Worm (Caenorhabditis elegans): ENCODE data around the gene C28A5.1.

C28A5.1 gene

ce11 chrIII:4395857-4396256, 38.3 kb downstream of the C28A5.1 start:
- TF ChIP-seq dao-5 (tag; optimal IDR thresholded peaks at IDR 0.05) (no peak), W03F9.2 (tag; optimal IDR thresholded peaks at IDR 0.05) (no peak), him-1 (tag; optimal IDR thresholded peaks at IDR 0.05) (no peak)

DNA sequence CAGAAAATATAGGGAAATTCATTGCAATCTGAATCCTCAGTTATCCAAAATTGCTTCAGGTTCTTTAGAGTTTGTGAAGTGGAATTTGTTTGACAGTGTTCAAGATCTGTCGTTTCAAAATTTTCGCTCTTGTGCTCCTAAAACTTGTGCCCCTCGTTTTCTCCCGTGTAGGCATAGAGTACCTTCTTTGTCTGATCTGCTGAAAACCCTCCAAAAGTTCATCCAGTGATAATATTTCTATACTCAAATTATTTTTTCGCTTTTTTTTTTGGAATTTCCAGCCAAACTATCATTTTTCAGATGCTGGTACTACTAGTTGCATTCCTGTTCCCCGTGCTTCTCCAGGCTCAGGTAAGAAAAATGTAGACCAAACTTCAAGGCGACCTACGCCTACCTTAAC, 39.6 kb downstream of the C28A5.1 start, which contains the start of gene R07E5.4:
Gene R07E5.4 (plus strand): TSS at position 301 of the 400 bp plus-strand sequence.
- TF ChIP-seq him-1 (tag; optimal IDR thresholded peaks at IDR 0.05): no peak
- TF ChIP-seq dao-5 (tag; optimal IDR thresholded peaks at IDR 0.05): no peak
- no peak for TF ChIP-seq W03F9.2 (tag; optimal IDR thresholded peaks at IDR 0.05)

- no peak for TF ChIP-seq him-1 (tag; optimal IDR thresholded peaks at IDR 0.05)
- TF ChIP-seq dao-5 (tag; optimal IDR thresholded peaks at IDR 0.05): no peak
- TF ChIP-seq W03F9.2 (tag; optimal IDR thresholded peaks at IDR 0.05): no peak
These were observed 42.2 kb downstream of the C28A5.1 start for ce11 chrIII:4391938-4392337.

DNA sequence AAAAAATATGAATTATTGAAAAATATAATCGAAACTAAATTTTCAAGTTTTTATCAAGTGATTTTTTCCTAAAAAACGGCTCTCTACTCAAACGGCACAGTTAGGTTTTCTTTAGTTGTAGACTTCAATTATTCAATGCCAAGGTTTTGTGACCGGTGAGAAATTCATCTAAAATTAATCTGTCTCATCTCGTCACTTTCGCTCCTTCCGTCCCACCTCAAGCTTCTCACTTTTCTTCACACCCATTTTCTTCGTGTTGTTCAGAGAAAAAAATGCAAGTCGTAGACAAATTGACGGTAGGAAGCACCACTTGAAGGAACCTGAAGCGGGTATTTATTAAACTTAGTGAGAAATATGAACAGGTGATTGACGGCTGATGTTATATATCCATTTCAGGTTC, 42.8 kb downstream of the C28A5.1 start:
- no peak for TF ChIP-seq dao-5 (tag; optimal IDR thresholded peaks at IDR 0.05)
- no peak for TF ChIP-seq W03F9.2 (tag; optimal IDR thresholded peaks at IDR 0.05)
- no peak for TF ChIP-seq him-1 (tag; optimal IDR thresholded peaks at IDR 0.05)

DNA sequence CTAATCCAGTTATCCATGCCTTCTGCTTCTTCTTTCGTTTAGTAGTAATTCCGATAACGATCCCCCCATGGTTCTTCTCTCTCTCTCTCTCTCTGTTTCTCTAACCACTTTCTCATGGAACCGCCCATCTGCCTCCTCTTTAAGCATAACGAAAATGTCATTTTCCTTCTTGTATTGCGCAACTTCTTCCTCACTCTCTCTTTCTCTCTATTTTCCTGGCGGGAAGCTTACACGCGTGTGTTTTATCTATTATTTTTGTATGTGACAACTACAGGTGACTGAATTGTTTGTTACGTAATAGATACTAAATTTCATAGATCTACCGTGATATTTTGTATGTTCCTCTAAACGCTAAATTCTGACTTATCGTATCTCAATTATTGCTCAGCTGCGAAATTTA, 43.7 kb downstream of the C28A5.1 start:
- TF ChIP-seq him-1 (tag; optimal IDR thresholded peaks at IDR 0.05): no peak
- TF ChIP-seq W03F9.2 (tag; optimal IDR thresholded peaks at IDR 0.05): no peak
- no peak for TF ChIP-seq dao-5 (tag; optimal IDR thresholded peaks at IDR 0.05)

DNA sequence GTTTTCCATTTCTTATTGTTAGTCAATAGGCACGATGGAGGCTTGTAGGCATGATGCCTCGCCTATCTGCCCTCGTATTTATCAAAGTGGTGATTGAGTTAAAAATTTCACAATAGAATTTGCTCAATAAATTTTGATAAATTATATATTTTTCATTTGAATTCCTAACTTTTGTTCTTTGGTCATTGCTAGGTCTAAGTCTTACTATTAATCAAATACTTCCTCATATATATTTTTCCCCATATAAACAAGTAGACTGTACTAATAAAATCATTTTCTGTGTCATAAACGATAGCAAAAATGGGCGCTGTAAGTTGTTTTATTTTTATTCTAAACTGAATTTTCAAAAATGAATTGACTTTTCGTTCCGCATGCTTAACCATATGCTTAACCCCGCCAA, 49.7 kb downstream of the C28A5.1 start, which contains the start of gene pals-28:
Gene pals-28 (plus strand): TSS at position 301 of the 400 bp plus-strand sequence.
- TF ChIP-seq him-1 (tag; optimal IDR thresholded peaks at IDR 0.05): no peak
- TF ChIP-seq dao-5 (tag; optimal IDR thresholded peaks at IDR 0.05): no peak
- TF ChIP-seq W03F9.2 (tag; optimal IDR thresholded peaks at IDR 0.05): no peak

ce11 chrIII:4382118-4382517, 52.0 kb downstream of the C28A5.1 start:
- TF ChIP-seq W03F9.2 (tag; optimal IDR thresholded peaks at IDR 0.05): no peak
- TF ChIP-seq him-1 (tag; optimal IDR thresholded peaks at IDR 0.05): no peak
- TF ChIP-seq dao-5 (tag; optimal IDR thresholded peaks at IDR 0.05): no peak

DNA sequence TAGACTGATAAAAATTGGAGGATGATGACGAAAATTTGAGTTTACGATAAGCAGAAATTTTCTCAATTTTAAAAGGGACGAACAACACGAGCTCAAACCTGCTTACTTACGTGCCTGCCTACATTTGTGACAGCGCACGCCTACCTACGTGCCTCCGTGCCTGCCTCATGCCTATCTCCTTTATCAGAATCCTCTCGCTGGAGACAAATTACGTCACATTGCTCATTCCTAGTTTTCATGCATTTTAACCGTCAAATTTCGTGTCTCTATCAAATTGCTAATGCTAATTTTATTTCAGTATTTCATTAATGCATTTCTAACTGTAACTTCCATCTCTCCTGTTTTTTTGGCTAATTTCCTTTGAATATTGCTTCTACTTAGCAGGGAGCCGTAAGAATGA, 52.8 kb downstream of the C28A5.1 start, which contains the start of gene pals-27:
Gene pals-27 (plus strand): TSS at position 301 of the 400 bp plus-strand sequence.
- TF ChIP-seq W03F9.2 (tag; optimal IDR thresholded peaks at IDR 0.05) (no peak), him-1 (tag; optimal IDR thresholded peaks at IDR 0.05) (no peak), dao-5 (tag; optimal IDR thresholded peaks at IDR 0.05) (no peak)

DNA sequence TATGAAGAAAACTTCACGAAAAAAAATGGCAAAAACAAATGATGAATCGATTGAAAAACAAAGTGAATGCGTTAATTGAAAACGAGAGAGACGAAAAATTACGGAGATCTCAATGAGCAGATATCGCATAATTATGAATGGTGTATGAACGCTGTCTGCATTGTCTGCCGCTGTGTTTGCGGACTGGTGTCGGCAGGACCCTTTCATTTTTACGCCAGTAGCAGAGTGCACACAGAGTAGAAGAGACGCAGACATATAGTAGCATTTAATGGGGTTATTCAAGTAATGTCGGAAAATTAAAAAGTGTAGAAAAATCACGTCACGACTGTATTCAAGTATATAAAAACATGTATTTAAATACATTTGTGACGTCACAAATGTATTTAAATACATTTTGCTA, 53.3 kb downstream of the C28A5.1 start:
- TF ChIP-seq W03F9.2 (tag; optimal IDR thresholded peaks at IDR 0.05) (no peak), dao-5 (tag; optimal IDR thresholded peaks at IDR 0.05) (no peak), him-1 (tag; optimal IDR thresholded peaks at IDR 0.05) (no peak)

DNA sequence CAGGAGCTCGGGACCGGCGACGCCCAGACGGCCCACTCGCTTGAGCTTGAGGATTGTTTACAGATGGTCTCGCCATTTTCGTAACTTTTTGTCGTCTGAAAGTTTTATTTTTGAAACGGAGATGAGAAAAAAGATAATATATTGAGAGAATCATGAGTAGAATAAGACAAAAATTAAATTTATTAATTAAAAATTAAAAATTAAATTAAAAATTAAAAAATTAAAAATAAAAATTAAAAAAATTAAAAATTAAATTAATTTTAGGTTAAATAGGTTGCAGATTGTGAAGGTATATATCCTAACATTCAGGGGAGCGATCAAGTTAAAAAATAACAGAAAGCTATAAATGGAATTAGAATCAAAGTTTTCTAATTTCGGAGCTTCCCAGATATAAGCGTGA, 54.4 kb downstream of the C28A5.1 start, which contains the start of gene B0284.3:
Gene B0284.3 (minus strand): TSS at position 101 of the 400 bp plus-strand sequence.
- TF ChIP-seq dao-5 (tag; optimal IDR thresholded peaks at IDR 0.05) (no peak), W03F9.2 (tag; optimal IDR thresholded peaks at IDR 0.05) (no peak), him-1 (tag; optimal IDR thresholded peaks at IDR 0.05) (no peak)

All from whole organism, L4/young adult.